Fruit fly (Drosophila melanogaster): ENCODE measurements around the gene nAChRalpha3.

DNA sequence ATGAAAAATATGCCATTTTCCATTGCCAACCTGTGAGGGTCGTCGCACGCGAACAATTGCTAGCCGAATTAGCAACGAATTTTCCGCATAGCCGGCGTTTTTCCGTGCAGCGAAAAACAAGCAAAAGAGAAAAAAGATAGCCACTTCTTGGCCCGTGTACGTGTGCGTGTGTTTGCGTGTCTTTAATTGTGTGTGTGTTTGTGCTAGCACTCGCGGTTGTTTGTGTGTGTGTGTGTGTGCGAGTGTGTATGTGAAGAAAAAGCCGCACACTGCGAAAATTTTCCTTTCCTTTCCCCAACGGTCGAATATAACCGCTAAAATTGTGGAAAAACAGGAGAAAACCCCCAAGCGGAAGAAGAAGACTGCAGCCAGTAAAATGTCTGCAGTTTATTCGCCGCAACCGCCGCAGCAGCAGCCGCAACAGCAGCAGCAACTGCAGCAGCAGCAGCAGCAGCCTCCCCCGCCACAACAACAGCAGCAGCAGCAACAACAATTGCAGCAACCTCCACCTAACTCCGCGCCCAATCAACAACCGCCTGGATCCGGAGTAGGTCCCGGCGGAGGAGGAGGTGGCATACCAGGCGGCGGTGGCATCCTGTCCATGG, 32.2 kb upstream of the nAChRalpha3 start:
- TF ChIP-seq brk (GFP tag; optimal IDR thresholded peaks at IDR 0.05) (no peak), fru (GFP tag; optimal IDR thresholded peaks at IDR 0.05) (no peak), CG9705 (GFP tag; optimal IDR thresholded peaks at IDR 0.05) (no peak), jim (GFP tag; optimal IDR thresholded peaks at IDR 0.05) (no peak), Abd-B (GFP tag; optimal IDR thresholded peaks at IDR 0.05) (no peak), lola (GFP tag; optimal IDR thresholded peaks at IDR 0.05) (no peak)

All from whole organism, wandering third instar larva.